Worm (Caenorhabditis elegans) whole organism, late embryonic: Measurements from ENCODE around the gene T05C12.1.

Source experiments
- C38D4.7 ChIP-seq: fragments of 200-800 bp; sonication (Bioruptor generic); optimal IDR thresholded peaks from 2 replicates; lab custom pipeline; 2018; ENCODE audit warnings: mild to moderate bottlenecking, missing genetic modification characterization, moderate library complexity, missing compliant biosample characterization
- F13H6.1 ChIP-seq: sonication (generic microtip); optimal IDR thresholded peaks from 2 replicates; lab custom pipeline; 2016; ENCODE audit warnings: missing genetic modification characterization, missing compliant biosample characterization
- K09A11.1 ChIP-seq: sonication (generic microtip); optimal IDR thresholded peaks from 2 replicates; lab custom pipeline; 2017; ENCODE audit warnings: antibody characterized with exemption, mild to moderate bottlenecking, missing genetic modification characterization, missing compliant biosample characterization; ENCODE audit not compliant: insufficient read depth
- ahr-1 ChIP-seq: sonication (generic microtip); optimal IDR thresholded peaks from 2 replicates; lab custom pipeline; 2016; ENCODE audit warnings: missing genetic modification characterization, missing compliant biosample characterization
- ceh-14 ChIP-seq: sonication (generic microtip); optimal IDR thresholded peaks from 2 replicates; lab custom pipeline; 2016; ENCODE audit warnings: missing genotype, missing genetic modification characterization, missing compliant biosample characterization
- ceh-18 ChIP-seq: sonication (generic microtip); optimal IDR thresholded peaks from 2 replicates; lab custom pipeline; 2016; ENCODE audit warnings: missing genetic modification characterization, missing compliant biosample characterization
- ceh-19 ChIP-seq: fragments of 200-800 bp; sonication (Bioruptor generic); optimal IDR thresholded peaks from 2 replicates; lab custom pipeline; 2018; ENCODE audit warnings: mild to moderate bottlenecking, missing genetic modification characterization, missing compliant biosample characterization
- ceh-2 ChIP-seq: sonication (generic microtip); optimal IDR thresholded peaks from 2 replicates; lab custom pipeline; 2016; ENCODE audit warnings: missing genotype, missing genetic modification characterization, missing compliant biosample characterization
- ceh-22 ChIP-seq: sonication (generic microtip); optimal IDR thresholded peaks from 2 replicates; lab custom pipeline; 2017; ENCODE audit warnings: missing biosample characterization, missing genetic modification characterization
- ceh-31 ChIP-seq: sonication (generic microtip); optimal IDR thresholded peaks from 2 replicates; lab custom pipeline; 2016; ENCODE audit warnings: missing genetic modification characterization, missing compliant biosample characterization
- ceh-48 ChIP-seq: sonication (generic microtip); optimal IDR thresholded peaks from 2 replicates; lab custom pipeline; 2016; ENCODE audit warnings: missing genetic modification characterization, inconsistent platforms, missing compliant biosample characterization
- ceh-6 ChIP-seq: fragments of 200-800 bp; sonication (Bioruptor generic); optimal IDR thresholded peaks from 2 replicates; lab custom pipeline; 2018; ENCODE audit warnings: mild to moderate bottlenecking, missing genetic modification characterization, missing compliant biosample characterization
- che-1 ChIP-seq: sonication (generic microtip); optimal IDR thresholded peaks from 2 replicates; lab custom pipeline; 2016; ENCODE audit warnings: mild to moderate bottlenecking, missing genetic modification characterization, missing compliant biosample characterization
- dve-1 ChIP-seq: sonication (generic microtip); optimal IDR thresholded peaks from 2 replicates; lab custom pipeline; 2017; ENCODE audit warnings: antibody characterized with exemption, mild to moderate bottlenecking, missing genetic modification characterization, missing compliant biosample characterization
- elt-2 ChIP-seq: sonication (generic microtip); optimal IDR thresholded peaks from 2 replicates; lab custom pipeline; 2016; ENCODE audit warnings: missing genetic modification reagents, missing genetic modification characterization, missing compliant biosample characterization
- ets-4 ChIP-seq: sonication (generic microtip); optimal IDR thresholded peaks from 2 replicates; lab custom pipeline; 2016; ENCODE audit warnings: missing genetic modification characterization, missing compliant biosample characterization
- eyg-1 ChIP-seq: sonication (generic microtip); optimal IDR thresholded peaks from 2 replicates; lab custom pipeline; 2016; ENCODE audit warnings: missing genotype, missing genetic modification characterization, missing compliant biosample characterization
- fax-1 ChIP-seq: sonication (generic microtip); optimal IDR thresholded peaks from 2 replicates; lab custom pipeline; 2016; ENCODE audit warnings: missing genotype, missing genetic modification characterization, missing compliant biosample characterization
- fkh-10 ChIP-seq: fragments of 150-350 bp; optimal IDR thresholded peaks from 2 replicates; lab custom pipeline; 2014; ENCODE audit warnings: missing biosample characterization, missing genetic modification reagents, missing genetic modification characterization
- hlh-15 ChIP-seq: sonication (generic microtip); optimal IDR thresholded peaks from 2 replicates; lab custom pipeline; 2016; ENCODE audit warnings: missing genetic modification characterization, missing compliant biosample characterization
- hlh-6 ChIP-seq: sonication (generic microtip); optimal IDR thresholded peaks from 2 replicates; lab custom pipeline; 2016; ENCODE audit warnings: missing genotype, missing genetic modification characterization, missing compliant biosample characterization
- madf-2 ChIP-seq: sonication (generic microtip); optimal IDR thresholded peaks from 2 replicates; lab custom pipeline; 2017; ENCODE audit warnings: missing genetic modification characterization, missing compliant biosample characterization
- nfya-1 ChIP-seq: sonication (generic microtip); optimal IDR thresholded peaks from 2 replicates; lab custom pipeline; 2017; ENCODE audit warnings: missing genetic modification characterization, mild to moderate bottlenecking, missing compliant biosample characterization, antibody characterized with exemption, moderate library complexity
- pat-9 ChIP-seq: fragments of 200-800 bp; sonication (Bioruptor generic); optimal IDR thresholded peaks from 2 replicates; lab custom pipeline; 2018; ENCODE audit warnings: mild to moderate bottlenecking, missing genetic modification characterization, moderate library complexity, missing compliant biosample characterization
- pax-1 ChIP-seq: fragments of 150-350 bp; optimal IDR thresholded peaks from 2 replicates; lab custom pipeline; 2014; ENCODE audit warnings: missing biosample characterization, missing genetic modification characterization
- pha-2 ChIP-seq: sonication (generic microtip); optimal IDR thresholded peaks from 2 replicates; lab custom pipeline; 2017; ENCODE audit warnings: mild to moderate bottlenecking, missing genetic modification characterization, missing compliant biosample characterization
- pros-1 ChIP-seq: fragments of 150-350 bp; optimal IDR thresholded peaks from 2 replicates; lab custom pipeline; 2014; ENCODE audit warnings: missing biosample characterization, missing genetic modification reagents, missing genetic modification characterization
- ref-2 ChIP-seq: sonication (generic microtip); optimal IDR thresholded peaks from 2 replicates; lab custom pipeline; 2016; ENCODE audit warnings: missing genetic modification characterization, missing compliant biosample characterization
- sdc-2 ChIP-seq: sonication (generic microtip); optimal IDR thresholded peaks from 2 replicates; lab custom pipeline; 2016; ENCODE audit warnings: missing genotype, missing genetic modification characterization, missing compliant biosample characterization
- sox-2 ChIP-seq: fragments of 200-800 bp; sonication (Bioruptor generic); IDR thresholded peaks from 2 replicates; pipeline ENCODE4 v1.3.6; 2022; ENCODE audit warnings: missing genetic modification reagents, missing genetic modification characterization, missing compliant biosample characterization
- tbx-7 ChIP-seq: sonication (generic microtip); optimal IDR thresholded peaks from 2 replicates; lab custom pipeline; 2016; ENCODE audit warnings: missing genotype, missing genetic modification characterization, missing compliant biosample characterization
- unc-3 ChIP-seq, 2 experiments: fragments of 200-800 bp in 1 of 2; sonication (Bioruptor generic) in 1 of 2; sonication (generic microtip) in 1 of 2; conservative IDR thresholded peaks in 1 of 2; optimal IDR thresholded peaks in 1 of 2; 2 replicates each; pipeline versions ENCODE4 v1.3.6 to Lab custom; 2016 to 2022; ENCODE audit warnings: missing compliant biosample characterization in 2 of 2, missing genetic modification characterization in 2 of 2, missing genetic modification reagents in 1 of 2
- unc-42 ChIP-seq: sonication (generic microtip); optimal IDR thresholded peaks from 2 replicates; lab custom pipeline; 2016; ENCODE audit warnings: missing genotype, missing genetic modification characterization, missing compliant biosample characterization
- unc-55 ChIP-seq: sonication (generic microtip); optimal IDR thresholded peaks from 2 replicates; lab custom pipeline; 2017; ENCODE audit warnings: missing biosample characterization, missing genetic modification reagents, missing genetic modification characterization
- zip-5 ChIP-seq: sonication (generic microtip); optimal IDR thresholded peaks from 2 replicates; lab custom pipeline; 2016; ENCODE audit warnings: missing genetic modification characterization, missing compliant biosample characterization
- ztf-16 ChIP-seq: sonication (generic microtip); optimal IDR thresholded peaks from 2 replicates; lab custom pipeline; 2017; ENCODE audit warnings: missing genetic modification characterization, missing compliant biosample characterization

T05C12.1 gene

ce11 chrII:8173449-8173848, at the start of gene T05C12.1, which contains the start of gene decr-1.3:
TSS of gene T05C12.1 (plus strand) at chrII:8173680.
TSS of gene decr-1.3 (minus strand) at chrII:8173549.
- TF ChIP-seq pros-1 (tag; lab: Kevin White, UChicago): no peak
- no peak for TF ChIP-seq ceh-14 (tag; lab: Kevin White, UChicago)
- TF ChIP-seq ceh-6 (GFP tag; lab: Kevin White, UChicago): no peak
- no peak for TF ChIP-seq ceh-18
- TF ChIP-seq pat-9 (tag; lab: Kevin White, UChicago): no peak
- no peak for TF ChIP-seq zip-5 (tag; lab: Kevin White, UChicago)
- no peak for TF ChIP-seq ztf-16 (tag; lab: Kevin White, UChicago)
- no peak for TF ChIP-seq fax-1 (tag; lab: Kevin White, UChicago)
- no peak for TF ChIP-seq nfya-1 (tag; lab: Kevin White, UChicago)
- TF ChIP-seq pha-2 (tag; lab: Kevin White, UChicago): no peak
- no peak for TF ChIP-seq che-1 (tag; lab: Kevin White, UChicago)
- TF ChIP-seq unc-42: no peak
- no peak for TF ChIP-seq F13H6.1 (tag; lab: Kevin White, UChicago)
- TF ChIP-seq eyg-1 (tag; lab: Kevin White, UChicago): no peak
- no peak for TF ChIP-seq ceh-2
- TF ChIP-seq hlh-6 (tag; lab: Kevin White, UChicago): no peak
- no peak for TF ChIP-seq sox-2
- TF ChIP-seq unc-55 (GFP tag; lab: Kevin White, UChicago): no peak
- no peak for TF ChIP-seq pax-1 (tag; lab: Kevin White, UChicago)
- TF ChIP-seq K09A11.1 (tag; lab: Kevin White, UChicago): no peak

DNA sequence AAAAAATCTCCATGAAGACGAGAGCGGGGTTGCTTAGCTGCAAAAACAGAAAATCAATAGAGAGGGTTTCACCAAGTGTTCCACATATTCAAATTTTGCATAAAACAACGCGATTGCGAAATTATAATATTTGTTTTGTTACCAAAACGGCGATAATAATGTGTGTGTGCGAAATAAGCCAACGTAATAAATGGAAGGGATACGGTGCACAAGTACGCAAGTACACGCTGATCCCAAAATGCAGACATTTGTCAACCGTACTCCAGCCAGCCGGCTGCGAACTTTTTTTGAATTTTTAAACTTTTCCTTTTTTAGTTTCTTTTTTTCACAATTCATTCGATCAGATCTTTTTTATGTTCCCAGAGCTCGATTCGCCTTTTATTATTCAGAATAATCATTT, 48.6 kb upstream of the T05C12.1 start, which contains the start of gene ire-1:
Gene ire-1 (minus strand): TSS at position 44 of the 400 bp plus-strand sequence.
- TF ChIP-seq unc-3 (GFP tag; conservative IDR thresholded peaks at IDR 0.05; lab: Robert Waterston, UW) (peak; percentile 13; the same call in 1 of the 2 replicates), unc-3 (tag; optimal IDR thresholded peaks at IDR 0.05; lab: Kevin White, UChicago) (no peak), hlh-6 (tag; lab: Kevin White, UChicago) (no peak), dve-1 (tag; lab: Kevin White, UChicago) (peak; percentile 53), unc-42 (peak; percentile 34), ceh-31 (peak; percentile 37), ceh-18 (no peak), ahr-1 (tag; lab: Kevin White, UChicago) (no peak), elt-2 (tag; lab: Kevin White, UChicago) (peak; percentile 3), nfya-1 (tag; lab: Kevin White, UChicago) (peak; percentile 73), fkh-10 (GFP tag; lab: Kevin White, UChicago) (no peak), hlh-15 (tag; lab: Kevin White, UChicago) (no peak), fax-1 (tag; lab: Kevin White, UChicago) (no peak)

DNA sequence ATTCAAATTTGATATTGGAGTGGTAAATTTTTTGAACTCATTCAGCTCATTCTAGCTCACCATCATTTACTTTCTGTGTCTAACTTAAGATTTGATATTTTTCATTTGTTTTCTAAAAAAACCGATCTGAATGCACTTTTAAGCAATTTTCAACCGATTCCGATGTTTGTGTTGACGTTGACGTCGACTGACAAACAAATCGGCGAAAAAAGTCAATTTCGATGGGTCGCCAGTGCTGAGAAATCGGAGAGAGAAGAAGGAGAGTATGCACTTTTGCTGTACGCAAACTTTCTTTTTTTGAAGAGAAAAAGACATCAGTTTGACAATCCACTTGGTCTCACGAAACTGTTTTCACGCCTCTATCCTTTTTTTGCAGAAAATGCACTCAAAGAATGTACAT, 48.0 kb upstream of the T05C12.1 start:
- TF ChIP-seq pax-1 (tag; lab: Kevin White, UChicago): no peak
- no peak for TF ChIP-seq ceh-48 (tag; lab: Kevin White, UChicago)
- TF ChIP-seq C38D4.7 (GFP tag; lab: Kevin White, UChicago): no peak
- no peak for TF ChIP-seq sdc-2 (tag; lab: Kevin White, UChicago)
- TF ChIP-seq madf-2 (tag; lab: Kevin White, UChicago): no peak
- TF ChIP-seq ets-4: no peak
- TF ChIP-seq, all 69 proteins: peak for 0

- TF ChIP-seq ref-2 (tag; lab: Kevin White, UChicago) (peak; percentile 16), ceh-22 (tag; lab: Kevin White, UChicago) (no peak), tbx-7 (tag; lab: Kevin White, UChicago) (no peak), ztf-16 (tag; lab: Kevin White, UChicago) (no peak), pros-1 (tag; lab: Kevin White, UChicago) (no peak), ceh-14 (tag; lab: Kevin White, UChicago) (peak; percentile 26), ceh-48 (tag; lab: Kevin White, UChicago) (peak; percentile 63), ceh-19 (GFP tag; lab: Kevin White, UChicago) (peak; percentile 39), ceh-31 (peak; percentile 57)
Observed at ce11 chrII:8126132-8126531, 47.3 kb upstream of the T05C12.1 start.
